Worm (Caenorhabditis elegans) whole organism, L3 larva: ENCODE data around the gene tat-3.

Experiments used
- fkh-10 ChIP-seq: sonication (generic microtip); optimal IDR thresholded peaks from 2 replicates; lab custom pipeline; 2017; ENCODE audit warnings: missing biosample characterization, missing genetic modification reagents, missing genetic modification characterization
- tbx-2 ChIP-seq: sonication (generic microtip); optimal IDR thresholded peaks from 2 replicates; lab custom pipeline; 2016; ENCODE audit warnings: mild to moderate bottlenecking, missing genetic modification characterization, missing compliant biosample characterization

ce11 chrIII:10759050-10760023 lies 28.8 kb upstream of the tat-3 start, which contains the start of gene tasp-1:
- TF ChIP-seq tbx-2 (tag; lab: Kevin White, UChicago) (peak; percentile 97), fkh-10 (GFP tag; lab: Kevin White, UChicago) (peak; percentile 100)
